Worm (Caenorhabditis elegans) whole organism, L4/young adult: Measurements from ENCODE around the gene C06A8.6.

Experiments used
- dao-5 ChIP-seq: sonication (generic microtip); optimal IDR thresholded peaks from 2 replicates; lab custom pipeline; 2016; ENCODE audit warnings: missing genotype, missing genetic modification characterization, moderate library complexity, missing compliant biosample characterization
- him-1 ChIP-seq: sonication (generic microtip); optimal IDR thresholded peaks from 2 replicates; lab custom pipeline; 2016; ENCODE audit warnings: missing genotype, missing genetic modification reagents, missing genetic modification characterization, missing compliant biosample characterization

DNA sequence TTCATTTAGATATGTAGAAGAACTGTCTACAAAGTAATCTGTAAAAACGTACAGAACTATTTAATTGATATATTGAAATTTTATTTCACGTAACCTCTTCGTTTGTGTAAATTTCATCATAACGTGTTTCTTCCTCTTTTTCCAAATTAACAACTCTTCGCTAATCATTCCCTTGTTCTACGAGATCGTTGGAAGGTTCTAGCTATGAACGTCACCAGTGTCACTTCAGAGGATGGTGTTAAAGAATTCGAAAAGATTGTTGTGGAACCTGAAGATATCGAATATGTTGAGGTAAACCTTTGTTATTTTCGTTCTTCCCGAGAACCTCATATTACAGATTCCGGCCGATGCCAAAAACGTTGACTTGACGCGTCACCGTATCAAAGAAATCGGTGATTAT lies at the start of gene C06A8.6:
- no peak for TF ChIP-seq him-1 (tag; lab: Kevin White, UChicago)
- no peak for TF ChIP-seq dao-5 (tag; lab: Kevin White, UChicago)
